Fruit fly (Drosophila melanogaster) whole organism, prepupa: Measurements from ENCODE around the gene Ac78C.

ENCODE experiments used
- Blimp-1 ChIP-seq: fragments of 200-800 bp; sonication (Bioruptor generic); optimal IDR thresholded peaks from 3 replicates; lab custom pipeline; 2017; ENCODE audit warnings: missing biosample characterization, missing genetic modification characterization, mild to moderate bottlenecking, moderate library complexity, missing genetic modification reagents
- CG10631 ChIP-seq: fragments of 200-800 bp; sonication (Bioruptor generic); optimal IDR thresholded peaks from 2 replicates; lab custom pipeline; 2016; ENCODE audit warnings: missing biosample characterization, missing genetic modification characterization
- CG10669 ChIP-seq: fragments of 200-800 bp; sonication (Bioruptor generic); optimal IDR thresholded peaks from 3 replicates; lab custom pipeline; 2018; ENCODE audit warnings: missing biosample characterization, mild to moderate bottlenecking, missing genetic modification characterization, moderate library complexity
- CG11762 ChIP-seq: fragments of 200-800 bp; sonication (Bioruptor generic); optimal IDR thresholded peaks from 3 replicates; lab custom pipeline; 2016; ENCODE audit warnings: missing biosample characterization, missing genetic modification characterization; ENCODE audit not compliant: insufficient read depth
- CG1621 ChIP-seq: fragments of 200-800 bp; sonication (Bioruptor generic); optimal IDR thresholded peaks from 3 replicates; lab custom pipeline; 2018; ENCODE audit warnings: missing biosample characterization, mild to moderate bottlenecking, missing genetic modification characterization
- CG16779 ChIP-seq: fragments of 200-800 bp; sonication (Bioruptor generic); optimal IDR thresholded peaks from 3 replicates; lab custom pipeline; 2017; ENCODE audit warnings: missing biosample characterization, mild to moderate bottlenecking, missing genetic modification characterization
- CG31627 ChIP-seq: fragments of 200-800 bp; sonication (Bioruptor generic); optimal IDR thresholded peaks from 3 replicates; lab custom pipeline; 2016; ENCODE audit warnings: missing biosample characterization, missing genetic modification characterization
- CG32006 ChIP-seq: fragments of 200-800 bp; sonication (Bioruptor generic); optimal IDR thresholded peaks from 3 replicates; lab custom pipeline; 2017; ENCODE audit warnings: missing biosample characterization, mild to moderate bottlenecking, missing genetic modification characterization
- CG3919 ChIP-seq: fragments of 200-800 bp; sonication (Bioruptor generic); optimal IDR thresholded peaks from 3 replicates; lab custom pipeline; 2016; ENCODE audit warnings: missing biosample characterization, missing genetic modification characterization
- CG4318 ChIP-seq: fragments of 200-800 bp; sonication (Bioruptor generic); optimal IDR thresholded peaks from 3 replicates; lab custom pipeline; 2017; ENCODE audit warnings: missing biosample characterization, mild to moderate bottlenecking, missing genetic modification characterization
- CG6792 ChIP-seq: fragments of 200-800 bp; sonication (Bioruptor generic); optimal IDR thresholded peaks from 3 replicates; lab custom pipeline; 2016; ENCODE audit warnings: missing biosample characterization, missing genetic modification characterization
- CG6808 ChIP-seq: fragments of 200-800 bp; sonication (Bioruptor generic); optimal IDR thresholded peaks from 3 replicates; lab custom pipeline; 2017; ENCODE audit warnings: missing biosample characterization, missing genetic modification characterization, mild to moderate bottlenecking, moderate library complexity, missing genetic modification reagents
- CG7368 ChIP-seq: fragments of 200-800 bp; sonication (Bioruptor generic); optimal IDR thresholded peaks from 3 replicates; lab custom pipeline; 2016; ENCODE audit warnings: missing biosample characterization, missing genetic modification characterization
- CG8119 ChIP-seq: fragments of 200-800 bp; sonication (Bioruptor generic); IDR thresholded peaks from 3 replicates; pipeline ENCODE4 v1.3.6; 2022; ENCODE audit warnings: missing biosample characterization, missing genetic modification characterization
- CG8319 ChIP-seq: fragments of 200-800 bp; sonication (Bioruptor generic); optimal IDR thresholded peaks from 3 replicates; lab custom pipeline; 2016; ENCODE audit warnings: missing biosample characterization, missing genetic modification characterization
- CG8632 ChIP-seq: fragments of 200-800 bp; sonication (Bioruptor generic); optimal IDR thresholded peaks from 3 replicates; lab custom pipeline; 2016; ENCODE audit warnings: missing biosample characterization, missing genetic modification characterization
- CG9139 ChIP-seq: fragments of 200-800 bp; sonication (Bioruptor generic); optimal IDR thresholded peaks from 3 replicates; lab custom pipeline; 2017; ENCODE audit warnings: missing biosample characterization, mild to moderate bottlenecking, missing genetic modification characterization
- Eip75B ChIP-seq: fragments of 200-800 bp; sonication (Bioruptor generic); optimal IDR thresholded peaks from 3 replicates; lab custom pipeline; 2016; ENCODE audit warnings: missing biosample characterization, missing genetic modification characterization
- Eip78C ChIP-seq: fragments of 200-800 bp; sonication (Bioruptor generic); peaks from one replicate; lab custom pipeline; 2016; ENCODE audit warnings: missing biosample characterization, missing genetic modification characterization
- Eip93F ChIP-seq: fragments of 200-800 bp; sonication (Bioruptor generic); optimal IDR thresholded peaks from 2 replicates; lab custom pipeline; 2016; ENCODE audit warnings: missing biosample characterization, mild to moderate bottlenecking, missing genetic modification characterization
- Ets21C ChIP-seq: fragments of 200-800 bp; sonication (Bioruptor generic); optimal IDR thresholded peaks from 3 replicates; lab custom pipeline; 2016; ENCODE audit warnings: missing biosample characterization, missing genetic modification characterization
- Ets96B ChIP-seq: fragments of 200-800 bp; optimal IDR thresholded peaks from 2 replicates; lab custom pipeline; 2019; ENCODE audit warnings: missing biosample characterization, mild to moderate bottlenecking, missing genetic modification characterization, moderate library complexity
- Hr38 ChIP-seq: sonication (Bioruptor generic); optimal IDR thresholded peaks from 2 replicates; lab custom pipeline; 2016; ENCODE audit warnings: missing biosample characterization, missing genetic modification characterization
- Hr39 ChIP-seq: fragments of 200-800 bp; sonication (Bioruptor generic); optimal IDR thresholded peaks from 2 replicates; lab custom pipeline; 2016; ENCODE audit warnings: missing biosample characterization, missing genetic modification characterization
- Hr4 ChIP-seq: fragments of 200-800 bp; sonication (Bioruptor generic); optimal IDR thresholded peaks from 3 replicates; lab custom pipeline; 2016; ENCODE audit warnings: missing biosample characterization, missing genetic modification characterization
- Lpt ChIP-seq: fragments of 200-800 bp; sonication (Bioruptor generic); optimal IDR thresholded peaks from 3 replicates; lab custom pipeline; 2016; ENCODE audit warnings: missing biosample characterization, missing genetic modification characterization
- Met ChIP-seq: fragments of 200-800 bp; sonication (Bioruptor generic); optimal IDR thresholded peaks from 3 replicates; lab custom pipeline; 2016; ENCODE audit warnings: missing biosample characterization, missing genetic modification characterization
- OdsH ChIP-seq: fragments of 200-800 bp; sonication (Bioruptor generic); optimal IDR thresholded peaks from 3 replicates; lab custom pipeline; 2016; ENCODE audit warnings: missing biosample characterization, missing genetic modification characterization
- Sox102F ChIP-seq: fragments of 200-800 bp; sonication (Bioruptor generic); optimal IDR thresholded peaks from 2 replicates; lab custom pipeline; 2016; ENCODE audit warnings: missing biosample characterization, mild to moderate bottlenecking, missing genetic modification characterization
- Sox14 ChIP-seq: fragments of 200-800 bp; sonication (Bioruptor generic); optimal IDR thresholded peaks from 3 replicates; lab custom pipeline; 2016; ENCODE audit warnings: missing biosample characterization, missing genetic modification characterization
- achi ChIP-seq: fragments of 200-800 bp; sonication (Bioruptor generic); optimal IDR thresholded peaks from 3 replicates; lab custom pipeline; 2016; ENCODE audit warnings: missing biosample characterization, missing genetic modification characterization
- acj6 ChIP-seq: fragments of 200-800 bp; sonication (Bioruptor generic); optimal IDR thresholded peaks from 3 replicates; lab custom pipeline; 2016; ENCODE audit warnings: missing biosample characterization, missing genetic modification characterization
- cyc ChIP-seq: fragments of 200-800 bp; sonication (Bioruptor generic); optimal IDR thresholded peaks from 3 replicates; lab custom pipeline; 2016; ENCODE audit warnings: missing biosample characterization, missing genetic modification characterization
- eg ChIP-seq: fragments of 200-800 bp; sonication (Bioruptor generic); IDR thresholded peaks from 3 replicates; pipeline ENCODE4 v1.3.6; 2022; ENCODE audit warnings: missing biosample characterization, missing genetic modification characterization
- esn ChIP-seq: fragments of 200-800 bp; sonication (Bioruptor generic); optimal IDR thresholded peaks from 2 replicates; lab custom pipeline; 2016; ENCODE audit warnings: missing biosample characterization, mild to moderate bottlenecking, missing genetic modification characterization, moderate library complexity
- fd59A ChIP-seq: fragments of 200-800 bp; sonication (Bioruptor generic); optimal IDR thresholded peaks from 2 replicates; lab custom pipeline; 2017; ENCODE audit warnings: missing biosample characterization, mild to moderate bottlenecking, missing genetic modification characterization, missing genetic modification reagents
- fd85E ChIP-seq: fragments of 200-800 bp; sonication (Bioruptor generic); optimal IDR thresholded peaks from 3 replicates; lab custom pipeline; 2016; ENCODE audit warnings: missing biosample characterization, missing genetic modification characterization
- fkh ChIP-seq: fragments of 200-800 bp; sonication (Bioruptor generic); optimal IDR thresholded peaks from 3 replicates; lab custom pipeline; 2017; ENCODE audit warnings: missing biosample characterization, mild to moderate bottlenecking, missing genetic modification characterization, moderate library complexity
- lz ChIP-seq: fragments of 200-800 bp; sonication (Bioruptor generic); optimal IDR thresholded peaks from 3 replicates; lab custom pipeline; 2016; ENCODE audit warnings: missing biosample characterization, missing genetic modification characterization
- pdm3 ChIP-seq: fragments of 200-800 bp; sonication (Bioruptor generic); optimal IDR thresholded peaks from 3 replicates; lab custom pipeline; 2016; ENCODE audit warnings: missing biosample characterization, missing genetic modification characterization
- spab ChIP-seq: fragments of 200-800 bp; sonication (Bioruptor generic); optimal IDR thresholded peaks from 2 replicates; lab custom pipeline; 2017; ENCODE audit warnings: missing biosample characterization, mild to moderate bottlenecking, missing genetic modification characterization, missing genetic modification reagents
- ss ChIP-seq, 2 experiments: fragments of 200-800 bp; sonication (Bioruptor generic); optimal IDR thresholded peaks; 2 replicates in 1 of 2; 3 replicates in 1 of 2; lab custom pipeline; 2017 to 2018; ENCODE audit warnings: mild to moderate bottlenecking in 2 of 2, missing biosample characterization in 2 of 2, missing genetic modification characterization in 2 of 2, moderate library complexity in 1 of 2
- svp ChIP-seq: fragments of 200-800 bp; sonication (Bioruptor generic); peaks from one replicate; lab custom pipeline; 2016; ENCODE audit warnings: missing biosample characterization, missing genetic modification characterization
- vri ChIP-seq: fragments of 200-800 bp; sonication (Bioruptor generic); optimal IDR thresholded peaks from 3 replicates; lab custom pipeline; 2016; ENCODE audit warnings: missing biosample characterization, mild to moderate bottlenecking, missing genetic modification characterization

The Ac78C gene

dm6 chr3L:21175531-21176271 lies 4.0 kb upstream of the Ac78C start (continued):
- TF ChIP-seq pdm3 (GFP tag; lab: Kevin White, UChicago), result no peak
- TF ChIP-seq CG8632 (GFP tag; lab: Kevin White, UChicago), result no peak
- TF ChIP-seq lz (GFP tag; lab: Kevin White, UChicago), result no peak
- no peak for TF ChIP-seq Hr38 (GFP tag; lab: Kevin White, UChicago)
- TF ChIP-seq ss (GFP tag; optimal IDR thresholded peaks at IDR 0.05; lab: Kevin White, UChicago), result peak in 1 of 2 experiments; percentile 30
- TF ChIP-seq fkh (GFP tag; lab: Kevin White, UChicago), result peak; percentile 48
- TF ChIP-seq CG7368 (GFP tag; lab: Kevin White, UChicago), result no peak
- no peak for TF ChIP-seq Sox102F (GFP tag; lab: Kevin White, UChicago)
- no peak for TF ChIP-seq CG32006 (GFP tag; lab: Kevin White, UChicago)
- no peak for TF ChIP-seq vri
- no peak for TF ChIP-seq CG9139 (GFP tag; lab: Kevin White, UChicago)
- no peak for TF ChIP-seq acj6
- no peak for TF ChIP-seq Blimp-1
- TF ChIP-seq CG10631 (GFP tag; lab: Kevin White, UChicago), result no peak
- TF ChIP-seq Eip93F, result no peak
- no peak for TF ChIP-seq CG6792 (GFP tag; lab: Kevin White, UChicago)
- no peak for TF ChIP-seq CG8119 (GFP tag; lab: Robert Waterston, UW)
- TF ChIP-seq OdsH (GFP tag; lab: Kevin White, UChicago), result no peak
- TF ChIP-seq Hr4 (GFP tag; lab: Kevin White, UChicago), result no peak
- TF ChIP-seq fd59A (GFP tag; lab: Kevin White, UChicago), result no peak

- no peak for TF ChIP-seq CG11762 (GFP tag; lab: Kevin White, UChicago)
- peak; percentile 15 for TF ChIP-seq Eip78C (GFP tag; lab: Kevin White, UChicago)
- TF ChIP-seq CG4318 (GFP tag; lab: Kevin White, UChicago), result no peak
- TF ChIP-seq CG8319, result no peak
Measured at dm6 chr3L:21174962-21175361, 3.2 kb upstream of the Ac78C start.

dm6 chr3L:21172527-21173253 lies 960 bp upstream of the Ac78C start, which contains the start of the genes chb and AsnS:
chb (plus strand) TSS chr3L:21172853.
AsnS (plus strand) TSS chr3L:21173118.
- TF ChIP-seq CG6808 (GFP tag; lab: Kevin White, UChicago) (no peak), Blimp-1 (peak; percentile 59), Ets21C (GFP tag; lab: Kevin White, UChicago) (peak; percentile 76), vri (peak; percentile 88), Ets96B (tag; lab: Kevin White, UChicago) (peak; percentile 89), fd85E (GFP tag; lab: Kevin White, UChicago) (no peak), CG9139 (GFP tag; lab: Kevin White, UChicago) (no peak), spab (peak; percentile 43), svp (GFP tag; lab: Kevin White, UChicago) (peak; percentile 93), esn (GFP tag; lab: Kevin White, UChicago) (peak; percentile 90), OdsH (GFP tag; lab: Kevin White, UChicago) (peak; percentile 78), cyc (GFP tag; lab: Kevin White, UChicago) (peak; percentile 78), CG31627 (GFP tag; lab: Kevin White, UChicago) (peak; percentile 85), Eip93F (no peak), CG8632 (GFP tag; lab: Kevin White, UChicago) (peak; percentile 76), Met (GFP tag; lab: Kevin White, UChicago) (peak; percentile 86), eg (peak; percentile 95), fd59A (GFP tag; lab: Kevin White, UChicago) (peak; percentile 22), CG10669 (GFP tag; lab: Kevin White, UChicago) (peak; percentile 71), CG3919 (GFP tag; lab: Kevin White, UChicago) (peak; percentile 61), Eip78C (GFP tag; lab: Kevin White, UChicago) (peak; percentile 95), Lpt (GFP tag; lab: Kevin White, UChicago) (peak; percentile 62), Eip75B (GFP tag; lab: Kevin White, UChicago) (peak; percentile 80), Sox14 (peak; percentile 77), achi (GFP tag; lab: Kevin White, UChicago) (peak; percentile 75), CG8319 (peak; percentile 29), Sox102F (GFP tag; lab: Kevin White, UChicago) (peak; percentile 76), CG16779 (tag; lab: Kevin White, UChicago) (peak; percentile 36), CG1621 (peak; percentile 64), CG32006 (GFP tag; lab: Kevin White, UChicago) (peak; percentile 80), Hr39 (GFP tag; lab: Kevin White, UChicago) (peak; percentile 79), pdm3 (GFP tag; lab: Kevin White, UChicago) (peak; percentile 85)
